Fruit fly (Drosophila melanogaster): Measurements from ENCODE around the gene CG7768.
A peak's percentile ranks its signal among the peaks of the same experiment; 100 is the strongest.

Gene CG7768

dm6 chr3L:14189957-14190624, 27.9 kb upstream of the CG7768 start (continued):
- TF ChIP-seq CG2199 (GFP tag; IDR thresholded peaks at IDR 0.05) (peak; percentile 50; the same call in 1 of the 3 replicates), sob (GFP tag; IDR thresholded peaks at IDR 0.05) (peak; percentile 67), D19B (GFP tag; optimal IDR thresholded peaks at IDR 0.05) (peak; percentile 2), CG5245 (GFP tag; optimal IDR thresholded peaks at IDR 0.05) (peak; percentile 3), ssp (GFP tag; IDR thresholded peaks at IDR 0.05) (peak; percentile 97), insv (GFP tag; optimal IDR thresholded peaks at IDR 0.05) (peak; percentile 78 to 99), CG4424 (GFP tag; optimal IDR thresholded peaks at IDR 0.05) (peak; percentile 7), ara (GFP tag; IDR thresholded peaks at IDR 0.05) (peak; percentile 80; the same call in 1 of the 2 replicates), fd3F (GFP tag; optimal IDR thresholded peaks at IDR 0.05) (peak; percentile 27), BEAF-32 (GFP tag; optimal IDR thresholded peaks at IDR 0.05) (peak; percentile 55), kni (GFP tag; optimal IDR thresholded peaks at IDR 0.05) (no peak), ind (GFP tag; optimal IDR thresholded peaks at IDR 0.05) (peak; percentile 45), wdn (GFP tag; IDR thresholded peaks at IDR 0.05) (0 out of 2 replicates have a peak, but pooled peaks have one; percentile 18), repo (GFP tag; optimal IDR thresholded peaks at IDR 0.05) (peak; percentile 2), CG6254 (GFP tag; optimal IDR thresholded peaks at IDR 0.05) (peak; percentile 6), bcd (GFP tag; optimal IDR thresholded peaks at IDR 0.05) (peak; percentile 32), chm (GFP tag; IDR thresholded peaks at IDR 0.05) (peak; percentile 90), ci (GFP tag; IDR thresholded peaks at IDR 0.05) (peak; percentile 91), CG15696 (tag; optimal IDR thresholded peaks at IDR 0.05) (peak; percentile 16), fd102C (GFP tag; optimal IDR thresholded peaks at IDR 0.05) (no peak), Dip3 (GFP tag; optimal IDR thresholded peaks at IDR 0.05) (peak; percentile 37), E2f1 (GFP tag; IDR thresholded peaks at IDR 0.05) (peak; percentile 64; the same call in 1 of the 2 replicates), Dbx (GFP tag; IDR thresholded peaks at IDR 0.05) (peak; percentile 78), CG15514 (GFP tag; optimal IDR thresholded peaks at IDR 0.05) (peak; percentile 97), CG10959 (GFP tag; IDR thresholded peaks at IDR 0.05) (0 out of 2 replicates have a peak, but pooled peaks have one; percentile 25), CG14860 (GFP tag; IDR thresholded peaks at IDR 0.05; ENCODE audit: partially characterized antibody) (0 out of 3 replicates have a peak, but pooled peaks have one; percentile 28), CG1233 (GFP tag; optimal IDR thresholded peaks at IDR 0.05) (peak; percentile 36), PHDP (tag; optimal IDR thresholded peaks at IDR 0.05) (peak; percentile 60), emc (GFP tag; optimal IDR thresholded peaks at IDR 0.05) (peak; percentile 11), CG2678 (tag; optimal IDR thresholded peaks at IDR 0.05) (peak; percentile 0), CG32767 (GFP tag; IDR thresholded peaks at IDR 0.05) (peak; percentile 84), CG4730 (GFP tag; IDR thresholded peaks at IDR 0.05) (0 out of 2 replicates have a peak, but pooled peaks have one; percentile 34), CG8944 (GFP tag; optimal IDR thresholded peaks at IDR 0.05) (no peak), E2f2 (GFP tag; IDR thresholded peaks at IDR 0.05) (peak; percentile 65), ems (GFP tag; optimal IDR thresholded peaks at IDR 0.05) (no peak), HHEX (GFP tag; optimal IDR thresholded peaks at IDR 0.05) (peak; percentile 46), Mrtf (GFP tag; IDR thresholded peaks at IDR 0.05) (no peak), al (GFP tag; IDR thresholded peaks at IDR 0.05) (peak; percentile 36; the same call in 1 of the 2 replicates), bsh (GFP tag; optimal IDR thresholded peaks at IDR 0.05) (peak in 1 of 2 experiments; percentile 43), CG9797 (GFP tag; optimal IDR thresholded peaks at IDR 0.05) (no peak), CG17385 (GFP tag; optimal IDR thresholded peaks at IDR 0.05) (peak; percentile 27), H2.0 (GFP tag; IDR thresholded peaks at IDR 0.05) (peak; percentile 80), Fer3 (tag; optimal IDR thresholded peaks at IDR 0.05) (peak; percentile 64), mam (GFP tag; optimal IDR thresholded peaks at IDR 0.05) (peak; percentile 6), klu (GFP tag; IDR thresholded peaks at IDR 0.05) (peak; percentile 65), Gug (GFP tag; IDR thresholded peaks at IDR 0.05) (peak; percentile 25; the same call in 1 of the 4 replicates), onecut (GFP tag; IDR thresholded peaks at IDR 0.05) (no peak), Hr51 (GFP tag; optimal IDR thresholded peaks at IDR 0.05) (peak in 1 of 2 experiments; percentile 65), HLH3B (GFP tag; IDR thresholded peaks at IDR 0.05) (peak; percentile 76)

All from whole organism, embryonic.